Fruit fly (Drosophila melanogaster): ENCODE measurements around the gene CG46339.

- TF ChIP-seq CG8478 (optimal IDR thresholded peaks at IDR 0.05) (no peak), CTCF (optimal IDR thresholded peaks at IDR 0.05) (no peak)
These were observed 30.4 kb upstream of the CG46339 start for dm6 chr3R:26885192-26885591.
